Fruit fly (Drosophila melanogaster) whole organism, larva: ENCODE results near the gene CG42823.

ENCODE experiments used
- noc ChIP-seq: fragments of 200-800 bp; sonication (Bioruptor generic); optimal IDR thresholded peaks from 3 replicates; lab custom pipeline; 2019; ENCODE audit warnings: missing biosample characterization, mild to moderate bottlenecking, missing genetic modification characterization, moderate library complexity

CG42823 gene

DNA sequence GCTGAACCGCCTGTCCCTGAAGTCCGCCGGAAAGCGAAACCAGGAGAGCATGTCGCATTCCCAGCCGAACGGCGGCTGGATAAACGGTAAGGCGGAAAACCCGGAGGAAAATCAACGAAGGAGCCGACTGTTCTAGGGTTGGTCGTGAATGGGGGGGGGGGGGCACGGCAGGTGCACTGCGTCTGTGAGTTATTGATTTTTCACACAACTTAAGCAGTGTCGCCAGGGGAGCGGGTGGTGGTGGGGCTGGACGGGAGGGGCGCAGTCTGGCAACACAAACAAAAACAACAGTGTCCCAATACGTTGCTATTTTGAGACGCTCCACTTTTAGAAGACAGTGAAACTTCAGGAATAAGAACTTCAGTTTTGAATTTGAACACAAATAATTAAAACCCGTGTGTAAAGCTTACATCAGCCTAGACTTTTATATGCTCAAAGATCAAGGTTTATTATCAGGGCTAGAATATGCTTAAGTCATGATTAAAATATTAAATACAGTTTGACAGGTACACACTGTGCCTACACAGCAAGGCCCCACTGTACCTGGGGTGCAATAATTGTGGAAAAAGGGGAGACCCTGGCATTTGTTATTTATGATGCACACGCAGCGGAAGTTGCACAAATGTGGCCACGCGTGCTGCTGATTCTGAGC lies 18.6 kb downstream of the CG42823 start:
- peak; percentile 32 for TF ChIP-seq noc

- TF ChIP-seq noc: no peak
These were observed 19.4 kb downstream of the CG42823 start for dm6 chr3R:17385329-17386019.

DNA sequence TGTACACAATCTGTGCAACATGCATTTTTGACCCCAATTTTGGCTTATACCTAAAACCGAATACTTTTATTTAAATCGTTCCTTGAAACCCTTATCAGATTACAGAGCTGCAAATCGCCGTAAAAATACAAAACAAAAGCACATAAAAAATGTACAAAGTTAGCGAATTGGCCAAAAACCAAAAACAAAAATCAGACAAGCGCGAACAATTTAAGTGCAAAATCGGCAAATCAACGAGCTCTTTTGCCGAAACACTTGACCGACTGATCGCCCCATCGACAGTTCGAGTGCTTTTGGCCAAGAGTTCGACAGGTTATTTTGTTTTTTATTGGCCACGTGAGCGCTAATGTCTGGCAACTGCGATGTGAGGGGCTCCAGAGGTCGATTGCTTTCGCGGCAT lies 23.0 kb downstream of the CG42823 start:
- no peak for TF ChIP-seq noc

- TF ChIP-seq noc: no peak
These were observed 25.2 kb downstream of the CG42823 start, which contains the start of gene lute for dm6 chr3R:17379742-17380141. Gene lute (plus strand): TSS chr3R:17379944.

DNA sequence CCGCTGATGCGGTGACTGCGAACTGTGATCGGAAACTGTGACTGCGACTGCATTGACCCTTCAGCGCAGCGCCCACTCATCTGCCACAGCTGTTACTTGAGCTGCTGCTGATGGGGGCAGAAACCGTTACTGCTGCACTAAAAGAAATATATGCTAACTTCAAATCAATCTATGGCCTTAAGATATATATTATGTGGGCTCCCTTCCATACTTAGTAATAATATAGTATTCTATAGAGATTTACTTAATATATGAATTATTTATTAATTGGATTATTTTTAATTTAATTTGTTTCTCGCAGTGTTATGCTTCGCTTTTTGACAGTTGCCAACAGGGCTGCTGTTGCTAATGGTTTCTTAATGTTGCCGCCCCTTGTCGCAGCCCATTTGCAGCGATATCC lies 25.9 kb downstream of the CG42823 start:
- TF ChIP-seq noc: no peak

DNA sequence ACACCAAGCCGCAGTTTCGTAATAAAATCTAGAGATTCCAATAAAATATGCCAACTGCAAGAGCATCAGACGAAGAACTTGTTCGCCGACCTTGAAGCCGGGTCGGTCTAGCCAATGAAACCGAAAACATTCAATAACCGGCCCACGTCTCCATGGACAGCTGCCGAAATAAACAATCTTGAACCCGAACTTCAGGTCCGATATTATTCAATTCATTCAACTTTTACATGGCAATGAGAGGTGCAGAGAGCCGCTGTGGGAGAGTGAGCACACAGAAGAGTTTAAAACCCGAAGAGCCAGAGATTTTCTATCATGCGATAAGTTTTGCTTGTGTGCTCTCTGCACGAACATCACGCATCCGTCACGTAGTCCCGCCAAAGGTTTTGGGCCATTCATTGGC lies 27.4 kb downstream of the CG42823 start:
- TF ChIP-seq noc: no peak

- TF ChIP-seq noc: no peak
These were observed 33.8 kb downstream of the CG42823 start for dm6 chr3R:17371094-17371493.

- no peak for TF ChIP-seq noc
These were observed 38.9 kb downstream of the CG42823 start, which contains the start of gene beat-IIa for dm6 chr3R:17366023-17366422. Gene beat-IIa (minus strand): TSS chr3R:17366119.

DNA sequence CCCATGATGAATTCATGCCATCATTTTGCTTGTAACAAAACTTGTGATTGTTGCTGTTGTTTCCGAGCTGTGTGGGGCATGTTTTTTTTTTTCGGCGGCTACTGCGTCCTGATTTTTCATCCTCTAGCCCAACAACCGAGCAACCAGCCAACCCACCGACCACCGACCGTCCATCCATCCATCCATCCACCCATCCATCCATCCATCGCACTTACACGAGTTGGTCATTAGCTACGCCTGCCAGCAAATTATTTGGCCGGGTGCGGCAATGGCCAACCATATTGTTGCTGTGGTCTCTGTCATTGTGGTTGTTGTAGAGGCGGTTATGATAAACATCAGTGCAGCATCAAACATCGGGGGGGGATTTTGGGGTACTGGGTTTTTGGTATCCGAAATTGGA lies 45.5 kb downstream of the CG42823 start:
- TF ChIP-seq noc: no peak
